Worm (Caenorhabditis elegans): ENCODE results near the gene scl-5.

ce11 chrIV:13068451-13068850, 4.6 kb downstream of the scl-5 start, which contains the start of gene scl-6:
- TF ChIP-seq dmd-4 (tag; optimal IDR thresholded peaks at IDR 0.05) (no peak), elt-3 (tag; optimal IDR thresholded peaks at IDR 0.05) (no peak), lin-13 (GFP tag; optimal IDR thresholded peaks at IDR 0.05) (no peak), nhr-10 (tag; optimal IDR thresholded peaks at IDR 0.05) (no peak), egl-27 (tag; optimal IDR thresholded peaks at IDR 0.05) (no peak), nhr-12 (tag; optimal IDR thresholded peaks at IDR 0.05) (no peak), lin-39 (tag; optimal IDR thresholded peaks at IDR 0.05) (no peak), blmp-1 (tag; optimal IDR thresholded peaks at IDR 0.05; ENCODE audit: insufficient read depth) (no peak), ceh-82 (tag; optimal IDR thresholded peaks at IDR 0.05) (no peak), fos-1 (tag; optimal IDR thresholded peaks at IDR 0.05) (no peak)
